Worm (Caenorhabditis elegans): ENCODE measurements around the gene Y50E8A.1.

The Y50E8A.1 gene

ce11 chrV:14698666-14699065, 28.0 kb upstream of the Y50E8A.1 start, which contains the start of gene set-5:
Gene set-5 (plus strand): TSS chrV:14698966.
- TF ChIP-seq pha-2 (tag; optimal IDR thresholded peaks at IDR 0.05) (no peak), hlh-15 (tag; optimal IDR thresholded peaks at IDR 0.05) (no peak), hlh-8 (tag; optimal IDR thresholded peaks at IDR 0.05) (no peak), pqm-1 (tag; optimal IDR thresholded peaks at IDR 0.05) (no peak), ceh-30 (tag; optimal IDR thresholded peaks at IDR 0.05) (no peak), nhr-11 (tag; optimal IDR thresholded peaks at IDR 0.05) (no peak), pax-1 (tag; optimal IDR thresholded peaks at IDR 0.05) (no peak), ref-2 (tag; optimal IDR thresholded peaks at IDR 0.05) (no peak), unc-3 (GFP tag; conservative IDR thresholded peaks at IDR 0.05) (no peak), unc-3 (tag; optimal IDR thresholded peaks at IDR 0.05) (no peak), ets-4 (tag; optimal IDR thresholded peaks at IDR 0.05) (no peak)

ce11 chrV:14707958-14708357, 18.7 kb upstream of the Y50E8A.1 start, which contains the start of gene R08A2.9:
Gene R08A2.9 (plus strand): TSS chrV:14708258.
- TF ChIP-seq ceh-9 (tag; optimal IDR thresholded peaks at IDR 0.05) (no peak), Y22D7AL.16 (tag; optimal IDR thresholded peaks at IDR 0.05) (no peak), ets-4 (tag; optimal IDR thresholded peaks at IDR 0.05) (no peak), unc-42 (tag; optimal IDR thresholded peaks at IDR 0.05) (no peak), ceh-30 (tag; optimal IDR thresholded peaks at IDR 0.05) (no peak), K02D7.2 (tag; optimal IDR thresholded peaks at IDR 0.05) (no peak), ceh-14 (tag; optimal IDR thresholded peaks at IDR 0.05) (no peak), dmd-4 (tag; optimal IDR thresholded peaks at IDR 0.05; ENCODE audit: borderline replicate concordance) (no peak), tbx-7 (tag; optimal IDR thresholded peaks at IDR 0.05) (no peak), fkh-6 (tag; optimal IDR thresholded peaks at IDR 0.05) (no peak), npax-4 (tag; optimal IDR thresholded peaks at IDR 0.05) (no peak), K09A11.1 (tag; optimal IDR thresholded peaks at IDR 0.05; ENCODE audit: insufficient read depth) (no peak), ceh-22 (tag; optimal IDR thresholded peaks at IDR 0.05) (no peak)

- TF ChIP-seq eyg-1 (tag; optimal IDR thresholded peaks at IDR 0.05), result no peak
- TF ChIP-seq tbx-7 (tag; optimal IDR thresholded peaks at IDR 0.05), result no peak
- TF ChIP-seq hlh-30 (tag; optimal IDR thresholded peaks at IDR 0.05; ENCODE audit: insufficient read depth), result no peak
- TF ChIP-seq ceh-45 (GFP tag; IDR thresholded peaks at IDR 0.05), result no peak
- no peak for TF ChIP-seq ceh-6 (GFP tag; optimal IDR thresholded peaks at IDR 0.05)
- TF ChIP-seq sox-4 (tag; optimal IDR thresholded peaks at IDR 0.05), result no peak
- TF ChIP-seq elt-4 (tag; optimal IDR thresholded peaks at IDR 0.05), result no peak
- no peak for TF ChIP-seq mec-3 (tag; optimal IDR thresholded peaks at IDR 0.05; ENCODE audit: borderline replicate concordance)
- no peak for TF ChIP-seq gmeb-2 (tag; optimal IDR thresholded peaks at IDR 0.05)
- TF ChIP-seq C38D4.7 (GFP tag; optimal IDR thresholded peaks at IDR 0.05), result no peak
- TF ChIP-seq ceh-19 (GFP tag; optimal IDR thresholded peaks at IDR 0.05), result no peak
- no peak for TF ChIP-seq zip-5 (tag; optimal IDR thresholded peaks at IDR 0.05)
Observed at ce11 chrV:14711077-14711476, 15.6 kb upstream of the Y50E8A.1 start, which contains the start of gene ssp-33. Gene ssp-33 (plus strand): TSS chrV:14711377.

- TF ChIP-seq ceh-19 (GFP tag; optimal IDR thresholded peaks at IDR 0.05) (no peak), ceh-2 (tag; optimal IDR thresholded peaks at IDR 0.05) (no peak), ceh-22 (tag; optimal IDR thresholded peaks at IDR 0.05) (no peak), ceh-34 (tag; optimal IDR thresholded peaks at IDR 0.05) (no peak), pax-1 (tag; optimal IDR thresholded peaks at IDR 0.05) (no peak), ceh-48 (tag; optimal IDR thresholded peaks at IDR 0.05) (no peak), npax-4 (tag; optimal IDR thresholded peaks at IDR 0.05) (no peak), hlh-13 (GFP tag; optimal IDR thresholded peaks at IDR 0.05) (no peak), madf-2 (tag; optimal IDR thresholded peaks at IDR 0.05) (no peak), K02D7.2 (tag; optimal IDR thresholded peaks at IDR 0.05) (no peak), pha-2 (tag; optimal IDR thresholded peaks at IDR 0.05) (no peak), unc-55 (GFP tag; optimal IDR thresholded peaks at IDR 0.05) (no peak), dmd-4 (tag; optimal IDR thresholded peaks at IDR 0.05; ENCODE audit: borderline replicate concordance) (no peak), ceh-6 (GFP tag; optimal IDR thresholded peaks at IDR 0.05) (no peak), gmeb-2 (tag; optimal IDR thresholded peaks at IDR 0.05) (no peak), ceh-9 (tag; optimal IDR thresholded peaks at IDR 0.05) (no peak)
Observed at ce11 chrV:14712316-14712715, 14.4 kb upstream of the Y50E8A.1 start, which contains the start of gene R08A2.5. Gene R08A2.5 (plus strand): TSS chrV:14712616.
